Fruit fly (Drosophila melanogaster) whole organism, embryonic: ENCODE results near the gene Usp1.

ENCODE experiments used
- CG10462 ChIP-seq: fragments of 200-800 bp; sonication (Bioruptor generic); optimal IDR thresholded peaks from 2 replicates; lab custom pipeline; 2016; ENCODE audit warnings: missing biosample characterization, missing genetic modification characterization
- CG11695 ChIP-seq: fragments of 200-800 bp; sonication (Bioruptor generic); IDR thresholded peaks from 3 replicates; pipeline ENCODE4 v1.3.6; 2022; ENCODE audit warnings: missing biosample characterization, missing genetic modification characterization
- CG12299 ChIP-seq: fragments of 200-800 bp; sonication (Bioruptor generic); optimal IDR thresholded peaks from 2 replicates; lab custom pipeline; 2018; ENCODE audit warnings: missing biosample characterization, mild to moderate bottlenecking, missing genetic modification characterization
- CG12769 ChIP-seq: fragments of 200-800 bp; sonication (Bioruptor generic); optimal IDR thresholded peaks from 2 replicates; lab custom pipeline; 2019; ENCODE audit warnings: missing biosample characterization, mild to moderate bottlenecking, missing genetic modification characterization, moderate library complexity
- CG13296 ChIP-seq: fragments of 200-800 bp; sonication (Bioruptor generic); optimal IDR thresholded peaks from 3 replicates; lab custom pipeline; 2018; ENCODE audit warnings: missing biosample characterization, mild to moderate bottlenecking, missing genetic modification characterization
- CG13424 ChIP-seq: fragments of 200-800 bp; sonication (Bioruptor generic); optimal IDR thresholded peaks from 2 replicates; lab custom pipeline; 2019; ENCODE audit warnings: missing biosample characterization, mild to moderate bottlenecking, missing genetic modification characterization, moderate library complexity
- CG14710 ChIP-seq: fragments of 200-800 bp; sonication (Bioruptor generic); optimal IDR thresholded peaks from 3 replicates; lab custom pipeline; 2019; ENCODE audit warnings: missing biosample characterization, mild to moderate bottlenecking, missing genetic modification characterization, moderate library complexity
- CG17612 ChIP-seq: fragments of 200-800 bp; sonication (Bioruptor generic); IDR thresholded peaks from 2 replicates; pipeline ENCODE4 v1.3.6; 2022; ENCODE audit warnings: missing biosample characterization, missing genetic modification characterization
- CG17802 ChIP-seq: fragments of 200-800 bp; sonication (Bioruptor generic); optimal IDR thresholded peaks from 2 replicates; lab custom pipeline; 2018; ENCODE audit warnings: missing biosample characterization, mild to moderate bottlenecking, missing genetic modification characterization, moderate library complexity
- CG1792 ChIP-seq: fragments of 200-800 bp; sonication (Bioruptor generic); optimal IDR thresholded peaks from 2 replicates; lab custom pipeline; 2016; ENCODE audit warnings: missing biosample characterization, missing genetic modification characterization
- CG18619 ChIP-seq: fragments of 200-800 bp; sonication (Bioruptor generic); optimal IDR thresholded peaks from 3 replicates; lab custom pipeline; 2017; ENCODE audit warnings: missing biosample characterization, mild to moderate bottlenecking, missing genetic modification characterization
- CG2116 ChIP-seq: fragments of 200-800 bp; sonication (Bioruptor generic); optimal IDR thresholded peaks from 3 replicates; lab custom pipeline; 2018; ENCODE audit warnings: missing biosample characterization, mild to moderate bottlenecking, missing genetic modification characterization
- CG30020 ChIP-seq: fragments of 200-800 bp; optimal IDR thresholded peaks from 2 replicates; lab custom pipeline; 2019; ENCODE audit warnings: missing biosample characterization, mild to moderate bottlenecking, missing genetic modification characterization, moderate library complexity
- CG3407 ChIP-seq: fragments of 200-800 bp; sonication (Bioruptor generic); optimal IDR thresholded peaks from 2 replicates; lab custom pipeline; 2018; ENCODE audit warnings: missing biosample characterization, mild to moderate bottlenecking, missing genetic modification characterization
- CG9817 ChIP-seq: fragments of 200-800 bp; sonication (Bioruptor generic); optimal IDR thresholded peaks from 2 replicates; lab custom pipeline; 2018; ENCODE audit warnings: missing biosample characterization, mild to moderate bottlenecking, missing genetic modification characterization, moderate library complexity
- CG9932 ChIP-seq: fragments of 200-800 bp; sonication (Bioruptor generic); IDR thresholded peaks from 2 replicates; pipeline ENCODE4 v1.3.6; 2022; ENCODE audit warnings: missing biosample characterization, missing genetic modification characterization
- CHES-1-like ChIP-seq: fragments of 200-800 bp; sonication (Bioruptor generic); optimal IDR thresholded peaks from 2 replicates; lab custom pipeline; 2016; ENCODE audit warnings: missing biosample characterization, missing genetic modification characterization
- Chrac-16 ChIP-seq: fragments of 200-800 bp; sonication (Bioruptor generic); optimal IDR thresholded peaks from 3 replicates; lab custom pipeline; 2016; ENCODE audit warnings: missing biosample characterization, missing genetic modification characterization
- CoRest ChIP-seq: fragments of 200-800 bp; sonication (Bioruptor generic); optimal IDR thresholded peaks from 3 replicates; lab custom pipeline; 2018; ENCODE audit warnings: missing biosample characterization, mild to moderate bottlenecking, missing genetic modification characterization, moderate library complexity
- Dad ChIP-seq: fragments of 200-800 bp; sonication (Bioruptor generic); optimal IDR thresholded peaks from 3 replicates; lab custom pipeline; 2016; ENCODE audit warnings: missing biosample characterization, missing genetic modification characterization
- Gsc ChIP-seq: fragments of 200-800 bp; sonication (Bioruptor generic); IDR thresholded peaks from 2 replicates; pipeline ENCODE4 v1.3.6; 2022; ENCODE audit warnings: missing biosample characterization, missing genetic modification characterization
- HLHmδ ChIP-seq: fragments of 200-800 bp; sonication (Bioruptor generic); optimal IDR thresholded peaks from 2 replicates; lab custom pipeline; 2018; ENCODE audit warnings: missing biosample characterization, mild to moderate bottlenecking, missing genetic modification characterization, moderate library complexity
- Hand ChIP-seq: fragments of 200-800 bp; sonication (Bioruptor generic); optimal IDR thresholded peaks from 2 replicates; lab custom pipeline; 2017; ENCODE audit warnings: mild to moderate bottlenecking, missing biosample characterization, missing genetic modification reagents, missing genetic modification characterization
- Max ChIP-seq: fragments of 200-800 bp; sonication (Bioruptor generic); optimal IDR thresholded peaks from 2 replicates; lab custom pipeline; 2016; ENCODE audit warnings: missing biosample characterization, mild to moderate bottlenecking, missing genetic modification characterization
- Meics ChIP-seq: fragments of 200-800 bp; sonication (Bioruptor generic); optimal IDR thresholded peaks from 2 replicates; lab custom pipeline; 2017; ENCODE audit warnings: missing biosample characterization, mild to moderate bottlenecking, missing genetic modification characterization
- NFAT ChIP-seq: fragments of 200-800 bp; sonication (Bioruptor generic); IDR thresholded peaks from 2 replicates; pipeline ENCODE4 v1.3.6; 2022; ENCODE audit warnings: missing biosample characterization, missing genetic modification characterization
- NfI ChIP-seq: fragments of 200-800 bp; sonication (Bioruptor generic); optimal IDR thresholded peaks from 3 replicates; lab custom pipeline; 2018; ENCODE audit warnings: missing biosample characterization, mild to moderate bottlenecking, missing genetic modification characterization, moderate library complexity
- PHDP ChIP-seq: fragments of 200-800 bp; sonication (Bioruptor generic); optimal IDR thresholded peaks from 3 replicates; lab custom pipeline; 2018; ENCODE audit warnings: missing biosample characterization, mild to moderate bottlenecking, missing genetic modification characterization, moderate library complexity
- YL-1 ChIP-seq: fragments of 200-800 bp; sonication (Bioruptor generic); optimal IDR thresholded peaks from 3 replicates; lab custom pipeline; 2017; ENCODE audit warnings: missing biosample characterization, mild to moderate bottlenecking, missing genetic modification characterization
- ara ChIP-seq: fragments of 200-800 bp; sonication (Bioruptor generic); IDR thresholded peaks from 2 replicates; pipeline ENCODE4 v1.3.6; 2022; ENCODE audit warnings: missing biosample characterization, missing genetic modification characterization
- bcd ChIP-seq: fragments of 200-800 bp; sonication (Bioruptor generic); optimal IDR thresholded peaks from 2 replicates; lab custom pipeline; 2017; ENCODE audit warnings: missing biosample characterization, mild to moderate bottlenecking, missing genetic modification characterization
- bsh ChIP-seq, 2 experiments: fragments of 200-800 bp; sonication (Bioruptor generic); optimal IDR thresholded peaks; 2 replicates each; lab custom pipeline; 2017 to 2018; ENCODE audit warnings: mild to moderate bottlenecking in 2 of 2, missing biosample characterization in 2 of 2, missing genetic modification characterization in 2 of 2, moderate library complexity in 1 of 2
- chinmo ChIP-seq: fragments of 200-800 bp; sonication (Bioruptor generic); IDR thresholded peaks from 4 replicates; pipeline ENCODE4 v1.3.6; 2022; ENCODE audit warnings: missing biosample characterization, missing genetic modification characterization; ENCODE audit not compliant: partially characterized antibody
- ci ChIP-seq: fragments of 200-800 bp; sonication (Bioruptor generic); IDR thresholded peaks from 3 replicates; pipeline ENCODE4 v1.3.6; 2022; ENCODE audit warnings: missing biosample characterization, missing genetic modification characterization
- dysf ChIP-seq: fragments of 200-800 bp; sonication (Bioruptor generic); IDR thresholded peaks from 3 replicates; pipeline ENCODE4 v1.3.6; 2022; ENCODE audit warnings: missing biosample characterization, missing genetic modification characterization
- ems ChIP-seq: fragments of 200-800 bp; sonication (Bioruptor generic); optimal IDR thresholded peaks from 3 replicates; lab custom pipeline; 2016; ENCODE audit warnings: missing biosample characterization, missing genetic modification characterization
- fru ChIP-seq: fragments of >200 bp; optimal IDR thresholded peaks from 2 replicates; lab custom pipeline; 2017
- hb ChIP-seq: fragments of 200-800 bp; sonication (Bioruptor generic); IDR thresholded peaks from 3 replicates; pipeline ENCODE4 v1.3.6; 2022; ENCODE audit warnings: missing biosample characterization, missing genetic modification characterization; ENCODE audit not compliant: partially characterized antibody
- rib ChIP-seq: fragments of 200-800 bp; sonication (Bioruptor generic); IDR thresholded peaks from 2 replicates; pipeline ENCODE4 v1.3.6; 2022; ENCODE audit warnings: missing biosample characterization, missing genetic modification characterization
- sens-2 ChIP-seq: fragments of 200-800 bp; sonication (Bioruptor generic); IDR thresholded peaks from 2 replicates; pipeline ENCODE4 v1.3.6; 2022; ENCODE audit warnings: missing biosample characterization, missing genetic modification characterization
- sim ChIP-seq: fragments of 200-800 bp; sonication (Bioruptor generic); IDR thresholded peaks from 2 replicates; pipeline ENCODE4 v1.3.6; 2022; ENCODE audit warnings: missing biosample characterization, missing genetic modification characterization
- ssp ChIP-seq: fragments of 200-800 bp; sonication (Bioruptor generic); IDR thresholded peaks from 2 replicates; pipeline ENCODE4 v1.3.6; 2022; ENCODE audit warnings: missing biosample characterization, missing genetic modification characterization
- stc ChIP-seq: fragments of 200-800 bp; sonication (Bioruptor generic); IDR thresholded peaks from 2 replicates; pipeline ENCODE4 v1.3.6; 2022; ENCODE audit warnings: missing biosample characterization, missing genetic modification characterization
- trem ChIP-seq: fragments of 200-800 bp; optimal IDR thresholded peaks from 3 replicates; lab custom pipeline; 2019; ENCODE audit warnings: missing biosample characterization, mild to moderate bottlenecking, missing genetic modification characterization, moderate library complexity
- ttk ChIP-seq: fragments of 200-800 bp; sonication (Bioruptor generic); IDR thresholded peaks from 2 replicates; pipeline ENCODE4 v2.1.2; 2022; ENCODE audit warnings: missing biosample characterization, missing genetic modification characterization
- unpg ChIP-seq: fragments of 200-800 bp; sonication (Bioruptor generic); optimal IDR thresholded peaks from 3 replicates; lab custom pipeline; 2018; ENCODE audit warnings: missing biosample characterization, mild to moderate bottlenecking, missing genetic modification characterization, moderate library complexity
- vvl ChIP-seq: fragments of 200-800 bp; sonication (Bioruptor generic); IDR thresholded peaks from 2 replicates; pipeline ENCODE4 v1.3.6; 2022; ENCODE audit warnings: missing biosample characterization, missing genetic modification characterization
- wdn ChIP-seq: fragments of 200-800 bp; sonication (Bioruptor generic); IDR thresholded peaks from 2 replicates; pipeline ENCODE4 v1.3.6; 2022; ENCODE audit warnings: missing biosample characterization, missing genetic modification characterization
- zfh1 ChIP-seq: fragments of 200-800 bp; sonication (Bioruptor generic); IDR thresholded peaks from 3 replicates; pipeline ENCODE4 v1.3.6; 2022; ENCODE audit warnings: missing biosample characterization, missing genetic modification characterization
- zfh2 ChIP-seq: fragments of 200-800 bp; sonication (Bioruptor generic); optimal IDR thresholded peaks from 2 replicates; lab custom pipeline; 2016; ENCODE audit warnings: missing biosample characterization, missing genetic modification characterization

The Usp1 gene

DNA sequence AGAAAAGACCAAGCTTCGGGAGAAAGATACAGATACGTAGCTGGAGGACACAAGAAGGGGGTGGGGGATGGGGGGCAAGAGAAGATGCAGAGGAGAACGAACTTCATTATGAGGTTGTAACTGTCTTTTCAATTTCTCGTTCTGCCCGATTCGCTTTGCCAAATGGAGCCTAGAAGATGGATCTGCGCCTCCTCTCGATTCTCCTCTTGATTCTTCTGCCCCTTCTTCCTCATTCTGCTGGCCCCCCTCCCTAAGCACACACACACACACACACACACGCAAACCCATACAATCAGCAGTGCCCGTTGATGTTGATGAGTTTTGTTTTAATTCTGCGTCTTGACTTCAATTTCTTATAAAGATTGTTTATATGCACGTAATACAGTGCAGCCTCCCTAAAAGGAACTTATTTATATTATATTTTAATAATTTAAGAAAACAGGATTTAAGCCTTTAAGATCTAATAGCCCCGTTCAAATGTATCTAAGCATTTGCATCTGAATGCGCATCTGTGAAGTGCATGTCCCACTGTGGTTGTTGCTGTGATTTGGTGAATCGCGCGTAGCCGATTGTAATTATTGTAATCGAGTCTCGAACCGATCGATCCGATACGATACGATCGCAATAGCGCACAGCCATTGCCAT is 21.8 kb upstream of the Usp1 start (continued):
- peak; percentile 60 for TF ChIP-seq PHDP (tag; lab: Kevin White, UChicago)
- TF ChIP-seq stc, result peak; percentile 57
- TF ChIP-seq bsh (GFP tag; optimal IDR thresholded peaks at IDR 0.05; lab: Kevin White, UChicago), result peak; percentile 60 to 87
- no peak for TF ChIP-seq sim (GFP tag; lab: Robert Waterston, UW)
- TF ChIP-seq CG12769, result no peak
- TF ChIP-seq Hand, result no peak
- peak; percentile 67 for TF ChIP-seq CG13296
- TF ChIP-seq CG12299 (tag; lab: Kevin White, UChicago), result peak; percentile 35
- TF ChIP-seq CG2116 (GFP tag; lab: Kevin White, UChicago), result no peak
- TF ChIP-seq NFAT (GFP tag; lab: Robert Waterston, UW), result 0 out of 2 replicates have a peak, but pooled peaks have one; percentile 26
- peak; percentile 47 for TF ChIP-seq Chrac-16 (GFP tag; lab: Kevin White, UChicago)
- TF ChIP-seq ems (GFP tag; lab: Kevin White, UChicago), result no peak
- TF ChIP-seq CG14710 (tag; lab: Kevin White, UChicago), result peak; percentile 23
- TF ChIP-seq CG9817 (tag; lab: Kevin White, UChicago), result peak; percentile 75
- TF ChIP-seq CG3407 (GFP tag; lab: Kevin White, UChicago), result peak; percentile 5
- TF ChIP-seq CG10462 (GFP tag; lab: Kevin White, UChicago), result no peak
- peak; percentile 76 for TF ChIP-seq CoRest
- peak; percentile 60 for TF ChIP-seq ttk (GFP tag; lab: Robert Waterston, UW)
- TF ChIP-seq vvl (GFP tag; lab: Robert Waterston, UW), result peak; percentile 82
- TF ChIP-seq trem (tag; lab: Kevin White, UChicago), result no peak
- TF ChIP-seq wdn (GFP tag; lab: Robert Waterston, UW), result peak; percentile 45; the same call in 1 of the 2 replicates
- peak; percentile 69 for TF ChIP-seq ara (GFP tag; lab: Robert Waterston, UW)
- peak; percentile 66 for TF ChIP-seq bcd (GFP tag; lab: Kevin White, UChicago)
- TF ChIP-seq YL-1 (GFP tag; lab: Kevin White, UChicago), result no peak
- TF ChIP-seq fru (lab: Kevin White, UChicago), result no peak
- TF ChIP-seq HLHmδ (GFP tag; lab: Kevin White, UChicago), result no peak
- TF ChIP-seq CHES-1-like (GFP tag; lab: Kevin White, UChicago), result no peak
- peak; percentile 77 for TF ChIP-seq ci (GFP tag; lab: Robert Waterston, UW)
- peak; percentile 9 for TF ChIP-seq CG18619
- peak; percentile 72 for TF ChIP-seq unpg (GFP tag; lab: Kevin White, UChicago)
- TF ChIP-seq zfh1 (GFP tag; lab: Robert Waterston, UW), result peak; percentile 79
- TF ChIP-seq CG17802 (tag; lab: Kevin White, UChicago), result no peak
- peak; percentile 66 for TF ChIP-seq CG9932
- peak; percentile 73 for TF ChIP-seq NfI (GFP tag; lab: Kevin White, UChicago)
- peak; percentile 0 for TF ChIP-seq Max
- no peak for TF ChIP-seq CG30020 (tag; lab: Kevin White, UChicago)
- no peak for TF ChIP-seq hb (GFP tag; lab: Robert Waterston, UW)
- TF ChIP-seq Dad (GFP tag; lab: Kevin White, UChicago), result no peak
- peak; percentile 83 for TF ChIP-seq dysf (GFP tag; lab: Robert Waterston, UW)
- no peak for TF ChIP-seq chinmo
- TF ChIP-seq CG13424 (tag; lab: Kevin White, UChicago), result peak; percentile 77
- TF ChIP-seq sens-2 (GFP tag; lab: Robert Waterston, UW), result peak; percentile 56; the same call in 1 of the 2 replicates
- no peak for TF ChIP-seq CG1792 (GFP tag; lab: Kevin White, UChicago)
- TF ChIP-seq CG11695 (GFP tag; lab: Robert Waterston, UW), result peak; percentile 67; the same call in 2 of the 3 replicates
- peak; percentile 52; the same call in 1 of the 2 replicates for TF ChIP-seq ssp (GFP tag; lab: Robert Waterston, UW)
- no peak for TF ChIP-seq zfh2 (GFP tag; lab: Kevin White, UChicago)
- TF ChIP-seq Gsc (GFP tag; lab: Robert Waterston, UW), result 0 out of 2 replicates have a peak, but pooled peaks have one; percentile 12
- TF ChIP-seq rib (GFP tag; lab: Robert Waterston, UW), result no peak
- TF ChIP-seq Meics (GFP tag; lab: Kevin White, UChicago), result peak; percentile 65
- peak; percentile 28; the same call in 1 of the 2 replicates for TF ChIP-seq CG17612 (GFP tag; lab: Robert Waterston, UW)
